Worm (Caenorhabditis elegans): Measurements from ENCODE around the gene Y37B11A.3.

- TF ChIP-seq hmg-4 (GFP tag; optimal IDR thresholded peaks at IDR 0.05), result no peak
- no peak for TF ChIP-seq scrt-1 (GFP tag; IDR thresholded peaks at IDR 0.05)
- no peak for TF ChIP-seq flt-1 (GFP tag; IDR thresholded peaks at IDR 0.05)
- TF ChIP-seq aly-1 (tag; optimal IDR thresholded peaks at IDR 0.05), result no peak
- no peak for TF ChIP-seq tbx-37 (GFP tag; conservative IDR thresholded peaks at IDR 0.05)
Observed at ce11 chrIII:5755204-5755603, 29.9 kb downstream of the Y37B11A.3 start, which contains the start of gene ida-1.

All from whole organism, early embryonic.